Worm (Caenorhabditis elegans): ENCODE results near the gene F49F1.15.

Gene F49F1.15

ce11 chrIV:4121055-4121454 lies 6.6 kb upstream of the F49F1.15 start:
- TF ChIP-seq nhr-80 (tag; optimal IDR thresholded peaks at IDR 0.05) = peak; percentile 19
- no peak for TF ChIP-seq ceh-91 (GFP tag; IDR thresholded peaks at IDR 0.05)
- no peak for TF ChIP-seq ceh-27 (GFP tag; optimal IDR thresholded peaks at IDR 0.05)

ce11 chrIV:4120263-4120662 lies 5.8 kb upstream of the F49F1.15 start, which contains the start of gene F49F1.5:
TSS of gene F49F1.5 (minus strand) at chrIV:4120415.
- TF ChIP-seq sptf-2 (GFP tag; optimal IDR thresholded peaks at IDR 0.05) (no peak), let-526 (GFP tag; IDR thresholded peaks at IDR 0.05) (no peak), nhr-120 (GFP tag; IDR thresholded peaks at IDR 0.05) (no peak), rec-8 (tag; optimal IDR thresholded peaks at IDR 0.05) (no peak), madf-10 (tag; optimal IDR thresholded peaks at IDR 0.05) (no peak), nfya-2 (GFP tag; IDR thresholded peaks at IDR 0.05) (no peak), snpc-4 (GFP tag; optimal IDR thresholded peaks at IDR 0.05) (no peak), snpc-4 (tag; optimal IDR thresholded peaks at IDR 0.05) (no peak), F22D6.2 (tag; optimal IDR thresholded peaks at IDR 0.05) (no peak), lsl-1 (GFP tag; optimal IDR thresholded peaks at IDR 0.05) (no peak), snpc-1.3 (tag; optimal IDR thresholded peaks at IDR 0.05; ENCODE audit: insufficient read depth) (no peak), snpc-3.4 (tag; optimal IDR thresholded peaks at IDR 0.05) (no peak)

ce11 chrIV:4117432-4117831 lies 3.0 kb upstream of the F49F1.15 start, which contains the start of gene drd-50:
TSS of gene drd-50 (plus strand) at chrIV:4117732.
- TF ChIP-seq nhr-80 (tag; optimal IDR thresholded peaks at IDR 0.05) (peak; percentile 17), nhr-27 (tag; optimal IDR thresholded peaks at IDR 0.05) (no peak)

ce11 chrIV:4115634-4116033 lies 1.2 kb upstream of the F49F1.15 start, which contains the start of the genes F49F1.4 and F49F1.2:
TSS of gene F49F1.4 (minus strand) at chrIV:4115734.
TSS of gene F49F1.2 (plus strand) at chrIV:4115943.
- TF ChIP-seq hmg-20 (GFP tag; IDR thresholded peaks at IDR 0.05) (no peak), pha-4 (tag; optimal IDR thresholded peaks at IDR 0.05) (no peak), tbx-9 (tag; optimal IDR thresholded peaks at IDR 0.05; ENCODE audit: borderline replicate concordance) (no peak), D2030.7 (GFP tag; IDR thresholded peaks at IDR 0.05) (no peak), somi-1 (GFP tag; optimal IDR thresholded peaks at IDR 0.05) (no peak), sea-2 (GFP tag; IDR thresholded peaks at IDR 0.05) (no peak), lsy-27 (tag; optimal IDR thresholded peaks at IDR 0.05; ENCODE audit: borderline replicate concordance, insufficient read depth) (no peak), ceh-91 (GFP tag; IDR thresholded peaks at IDR 0.05) (no peak), B0035.1 (tag; optimal IDR thresholded peaks at IDR 0.05) (no peak), ztf-22 (GFP tag; optimal IDR thresholded peaks at IDR 0.05) (no peak), mel-28 (tag; optimal IDR thresholded peaks at IDR 0.05; ENCODE audit: borderline replicate concordance) (no peak), chd-7 (tag; optimal IDR thresholded peaks at IDR 0.05) (no peak), bed-2 (GFP tag; IDR thresholded peaks at IDR 0.05) (no peak), ztf-3 (GFP tag; optimal IDR thresholded peaks at IDR 0.05) (no peak), Y67H2A.10 (GFP tag; conservative IDR thresholded peaks at IDR 0.05) (no peak), let-526 (GFP tag; IDR thresholded peaks at IDR 0.05) (no peak), nfya-1 (tag; optimal IDR thresholded peaks at IDR 0.05; ENCODE audit: borderline replicate concordance, insufficient read depth) (no peak), madf-10 (tag; optimal IDR thresholded peaks at IDR 0.05) (no peak), bed-1 (GFP tag; IDR thresholded peaks at IDR 0.05) (no peak), lir-1 (GFP tag; conservative IDR thresholded peaks at IDR 0.05) (no peak)
